Worm (Caenorhabditis elegans) whole organism, midembryonic: ENCODE data around the gene Y32H12A.8.

Experiments used
- cog-1 ChIP-seq: sonication (generic microtip); optimal IDR thresholded peaks from 2 replicates; lab custom pipeline; 2016; ENCODE audit warnings: missing genetic modification characterization, missing compliant biosample characterization
- flt-1 ChIP-seq: fragments of 200-800 bp; sonication (Bioruptor generic); IDR thresholded peaks from 2 replicates; pipeline ENCODE4 v1.3.6; 2022; ENCODE audit warnings: missing genetic modification characterization, missing compliant biosample characterization
- klf-2 ChIP-seq: fragments of 200-800 bp; sonication (Bioruptor generic); conservative IDR thresholded peaks from 2 replicates; pipeline ENCODE4 v1.3.6; 2022; ENCODE audit warnings: missing genetic modification reagents, missing genetic modification characterization, missing compliant biosample characterization
- med-1 ChIP-seq: sonication (generic microtip); optimal IDR thresholded peaks from 2 replicates; lab custom pipeline; 2017; ENCODE audit warnings: missing genetic modification characterization, mild to moderate bottlenecking, missing compliant biosample characterization, antibody characterized with exemption, missing genetic modification reagents; ENCODE audit not compliant: insufficient read depth
- ref-1 ChIP-seq: fragments of 200-800 bp; sonication (Bioruptor generic); conservative IDR thresholded peaks from 2 replicates; pipeline ENCODE4 v1.3.6; 2022; ENCODE audit warnings: missing genetic modification reagents, missing genetic modification characterization, missing compliant biosample characterization
- tab-1 ChIP-seq: fragments of 200-800 bp; sonication (Bioruptor generic); IDR thresholded peaks from 2 replicates; pipeline ENCODE4 v1.3.6; 2022; ENCODE audit warnings: missing genetic modification characterization, missing compliant biosample characterization
- ztf-23 ChIP-seq: fragments of 200-800 bp; sonication (Bioruptor generic); IDR thresholded peaks from 2 replicates; pipeline ENCODE4 v1.3.6; 2022; ENCODE audit warnings: missing genetic modification reagents, missing genetic modification characterization, missing compliant biosample characterization
- ztf-29 ChIP-seq: fragments of 200-800 bp; sonication (Bioruptor generic); IDR thresholded peaks from 2 replicates; pipeline ENCODE4 v1.3.6; 2022; ENCODE audit warnings: missing genetic modification reagents, missing genetic modification characterization, missing compliant biosample characterization

DNA sequence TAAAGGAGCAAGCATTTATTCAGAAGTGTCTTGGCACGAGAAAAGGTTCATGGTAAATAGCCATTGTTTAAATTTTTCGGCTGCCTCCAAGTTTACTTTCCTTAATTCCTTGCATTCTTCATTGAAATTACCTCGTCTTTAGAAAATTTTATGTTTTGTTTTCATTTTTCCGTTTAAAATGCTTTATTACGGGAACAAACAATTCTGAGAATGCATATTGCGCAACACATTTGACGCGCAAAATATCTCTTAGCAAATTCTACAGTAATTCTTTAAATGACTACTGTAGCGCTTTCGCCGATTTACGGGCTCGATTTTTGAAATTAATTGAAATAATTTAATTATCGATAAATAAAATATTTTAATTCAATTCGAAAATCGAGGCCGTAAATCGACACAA, 61.3 kb downstream of the Y32H12A.8 start:
- TF ChIP-seq flt-1 (no peak), ref-1 (no peak), med-1 (GFP tag; lab: Kevin White, UChicago) (no peak), ztf-29 (no peak), ztf-23 (GFP tag; lab: Robert Waterston, UW) (no peak), klf-2 (GFP tag; lab: Robert Waterston, UW) (no peak), tab-1 (no peak), cog-1 (tag; lab: Kevin White, UChicago) (no peak)
